Fruit fly (Drosophila melanogaster) whole organism, embryonic: ENCODE data around the gene CG4576.

ENCODE experiments used
- Bgb ChIP-seq: fragments of 200-800 bp; sonication (Bioruptor generic); IDR thresholded peaks from 2 replicates; pipeline ENCODE4 v1.3.6; 2022; ENCODE audit warnings: missing biosample characterization, missing genetic modification characterization; ENCODE audit not compliant: partially characterized antibody
- CG10366 ChIP-seq: fragments of 200-800 bp; sonication (Bioruptor generic); IDR thresholded peaks from 2 replicates; pipeline ENCODE4 v1.3.6; 2022; ENCODE audit warnings: missing biosample characterization, missing genetic modification characterization
- CG10462 ChIP-seq: fragments of 200-800 bp; sonication (Bioruptor generic); optimal IDR thresholded peaks from 2 replicates; lab custom pipeline; 2016; ENCODE audit warnings: missing biosample characterization, missing genetic modification characterization
- CG11093 ChIP-seq: fragments of 200-800 bp; sonication (Bioruptor generic); IDR thresholded peaks from 3 replicates; pipeline ENCODE4 v1.3.6; 2022; ENCODE audit warnings: missing biosample characterization, missing genetic modification characterization
- CG11723 ChIP-seq: fragments of 200-800 bp; sonication (Bioruptor generic); optimal IDR thresholded peaks from 2 replicates; lab custom pipeline; 2017; ENCODE audit warnings: missing biosample characterization, mild to moderate bottlenecking, missing genetic modification characterization
- CG13624 ChIP-seq: fragments of 200-800 bp; sonication (Bioruptor generic); optimal IDR thresholded peaks from 2 replicates; lab custom pipeline; 2016; ENCODE audit warnings: missing biosample characterization, missing genetic modification characterization
- CG14667 ChIP-seq: fragments of 200-800 bp; sonication (Bioruptor generic); IDR thresholded peaks from 2 replicates; pipeline ENCODE4 v1.3.6; 2022; ENCODE audit warnings: missing biosample characterization, missing genetic modification characterization
- CG1647 ChIP-seq: fragments of 200-800 bp; sonication (Bioruptor generic); optimal IDR thresholded peaks from 3 replicates; lab custom pipeline; 2016; ENCODE audit warnings: missing biosample characterization, missing genetic modification characterization
- CG17361 ChIP-seq: fragments of 200-800 bp; sonication (Bioruptor generic); IDR thresholded peaks from 3 replicates; pipeline ENCODE4 v1.3.6; 2022; ENCODE audit warnings: missing biosample characterization, missing genetic modification characterization
- CG30020 ChIP-seq: fragments of 200-800 bp; optimal IDR thresholded peaks from 2 replicates; lab custom pipeline; 2019; ENCODE audit warnings: missing biosample characterization, mild to moderate bottlenecking, missing genetic modification characterization, moderate library complexity
- CG34422 ChIP-seq: fragments of 200-800 bp; sonication (Bioruptor generic); IDR thresholded peaks from 3 replicates; pipeline ENCODE4 v1.3.6; 2022; ENCODE audit warnings: missing biosample characterization, missing genetic modification characterization
- CG4282 ChIP-seq: fragments of 200-800 bp; sonication (Bioruptor generic); optimal IDR thresholded peaks from 2 replicates; lab custom pipeline; 2016; ENCODE audit warnings: missing biosample characterization, missing genetic modification characterization
- CG8944 ChIP-seq: fragments of 200-800 bp; sonication (Bioruptor generic); optimal IDR thresholded peaks from 3 replicates; lab custom pipeline; 2016; ENCODE audit warnings: missing biosample characterization, missing genetic modification characterization
- CG9817 ChIP-seq: fragments of 200-800 bp; sonication (Bioruptor generic); optimal IDR thresholded peaks from 2 replicates; lab custom pipeline; 2018; ENCODE audit warnings: missing biosample characterization, mild to moderate bottlenecking, missing genetic modification characterization, moderate library complexity
- Dp ChIP-seq: fragments of 200-800 bp; sonication (Bioruptor generic); optimal IDR thresholded peaks from 2 replicates; lab custom pipeline; 2018; ENCODE audit warnings: missing biosample characterization, mild to moderate bottlenecking, missing genetic modification characterization, moderate library complexity
- Ets65A ChIP-seq: fragments of 200-800 bp; sonication (Bioruptor generic); peaks from one replicate; lab custom pipeline; 2016; ENCODE audit warnings: missing biosample characterization, missing genetic modification characterization
- HLH4C ChIP-seq: fragments of 200-800 bp; sonication (Bioruptor generic); IDR thresholded peaks from 3 replicates; pipeline ENCODE4 v1.3.6; 2022; ENCODE audit warnings: missing biosample characterization, missing genetic modification characterization; ENCODE audit not compliant: partially characterized antibody
- HLH54F ChIP-seq: fragments of 200-800 bp; sonication (Bioruptor generic); optimal IDR thresholded peaks from 3 replicates; lab custom pipeline; 2016; ENCODE audit warnings: missing biosample characterization, missing genetic modification characterization
- HmgD ChIP-seq: fragments of 200-800 bp; sonication (Bioruptor generic); optimal IDR thresholded peaks from 3 replicates; lab custom pipeline; 2016; ENCODE audit warnings: missing biosample characterization, missing genetic modification characterization
- Jarid2 ChIP-seq: fragments of 200-800 bp; sonication (Bioruptor generic); optimal IDR thresholded peaks from 3 replicates; lab custom pipeline; 2017; ENCODE audit warnings: mild to moderate bottlenecking, missing biosample characterization, missing genetic modification reagents, missing genetic modification characterization
- Mes4 ChIP-seq: fragments of 200-800 bp; sonication (Bioruptor generic); optimal IDR thresholded peaks from 2 replicates; lab custom pipeline; 2016; ENCODE audit warnings: missing biosample characterization, missing genetic modification characterization
- Rfx ChIP-seq: fragments of 200-800 bp; sonication (Bioruptor generic); IDR thresholded peaks from 2 replicates; pipeline ENCODE4 v1.3.6; 2022; ENCODE audit warnings: missing biosample characterization, missing genetic modification characterization
- Six4 ChIP-seq: fragments of 200-800 bp; sonication (Bioruptor generic); optimal IDR thresholded peaks from 2 replicates; lab custom pipeline; 2016; ENCODE audit warnings: missing biosample characterization, missing genetic modification characterization
- Sry-β ChIP-seq: fragments of 200-800 bp; sonication (Bioruptor generic); optimal IDR thresholded peaks from 2 replicates; lab custom pipeline; 2018; ENCODE audit warnings: missing biosample characterization, mild to moderate bottlenecking, missing genetic modification characterization, moderate library complexity
- bab2 ChIP-seq: fragments of 200-800 bp; sonication (Bioruptor generic); optimal IDR thresholded peaks from 2 replicates; lab custom pipeline; 2016; ENCODE audit warnings: missing biosample characterization, missing genetic modification characterization
- cad ChIP-seq: fragments of >200 bp; optimal IDR thresholded peaks from 2 replicates; lab custom pipeline; 2017; ENCODE audit warnings: missing biosample characterization, missing genetic modification characterization
- chinmo ChIP-seq: fragments of 200-800 bp; sonication (Bioruptor generic); IDR thresholded peaks from 4 replicates; pipeline ENCODE4 v1.3.6; 2022; ENCODE audit warnings: missing biosample characterization, missing genetic modification characterization; ENCODE audit not compliant: partially characterized antibody
- chn ChIP-seq: fragments of 200-800 bp; sonication (Bioruptor generic); optimal IDR thresholded peaks from 2 replicates; lab custom pipeline; 2016; ENCODE audit warnings: missing biosample characterization, missing genetic modification characterization
- corto ChIP-seq: fragments of 200-800 bp; sonication (Bioruptor generic); optimal IDR thresholded peaks from 2 replicates; lab custom pipeline; 2016; ENCODE audit warnings: missing biosample characterization, mild to moderate bottlenecking, missing genetic modification characterization, moderate library complexity
- dysf ChIP-seq: fragments of 200-800 bp; sonication (Bioruptor generic); IDR thresholded peaks from 3 replicates; pipeline ENCODE4 v1.3.6; 2022; ENCODE audit warnings: missing biosample characterization, missing genetic modification characterization
- eve ChIP-seq, 2 experiments: fragments of >200 bp; optimal IDR thresholded peaks; 2 replicates each; lab custom pipeline; 2017; ENCODE audit warnings: missing biosample characterization in 2 of 2, missing genetic modification characterization in 2 of 2
- eyg ChIP-seq: fragments of 200-800 bp; sonication (Bioruptor generic); optimal IDR thresholded peaks from 3 replicates; lab custom pipeline; 2016; ENCODE audit warnings: missing biosample characterization, missing genetic modification characterization
- gce ChIP-seq: fragments of 200-800 bp; sonication (Bioruptor generic); IDR thresholded peaks from 3 replicates; pipeline ENCODE4 v1.3.6; 2022; ENCODE audit warnings: missing biosample characterization, missing genetic modification characterization
- gsb-n ChIP-seq: fragments of 200-800 bp; sonication (Bioruptor generic); optimal IDR thresholded peaks from 3 replicates; lab custom pipeline; 2018; ENCODE audit warnings: missing biosample characterization, mild to moderate bottlenecking, missing genetic modification characterization
- hbn ChIP-seq: fragments of 200-800 bp; sonication (Bioruptor generic); IDR thresholded peaks from 2 replicates; pipeline ENCODE4 v1.3.6; 2022; ENCODE audit warnings: missing biosample characterization, missing genetic modification characterization; ENCODE audit not compliant: partially characterized antibody
- hth ChIP-seq: fragments of >200 bp; optimal IDR thresholded peaks from 2 replicates; lab custom pipeline; 2017; ENCODE audit warnings: inconsistent platforms
- insv ChIP-seq, 2 experiments: fragments of 200-800 bp; sonication (Bioruptor generic); optimal IDR thresholded peaks; 3 replicates each; lab custom pipeline; 2016 to 2018; ENCODE audit warnings: missing biosample characterization in 2 of 2, missing genetic modification characterization in 2 of 2
- lilli ChIP-seq: fragments of 200-800 bp; sonication (Bioruptor generic); optimal IDR thresholded peaks from 3 replicates; lab custom pipeline; 2016; ENCODE audit warnings: missing biosample characterization, missing genetic modification characterization
- maf-S ChIP-seq: fragments of 200-800 bp; sonication (Bioruptor generic); optimal IDR thresholded peaks from 2 replicates; lab custom pipeline; 2016; ENCODE audit warnings: missing biosample characterization, missing genetic modification characterization
- mirr ChIP-seq: fragments of 200-800 bp; sonication (Bioruptor generic); optimal IDR thresholded peaks from 3 replicates; lab custom pipeline; 2018; ENCODE audit warnings: missing biosample characterization, mild to moderate bottlenecking, missing genetic modification characterization
- nau ChIP-seq: fragments of 200-800 bp; sonication (Bioruptor generic); optimal IDR thresholded peaks from 3 replicates; lab custom pipeline; 2017; ENCODE audit warnings: missing biosample characterization, mild to moderate bottlenecking, missing genetic modification characterization, missing genetic modification reagents
- pb ChIP-seq: fragments of 200-800 bp; sonication (Bioruptor generic); optimal IDR thresholded peaks from 3 replicates; lab custom pipeline; 2016; ENCODE audit warnings: missing biosample characterization, missing genetic modification characterization
- peb ChIP-seq: fragments of 200-800 bp; sonication (Bioruptor generic); IDR thresholded peaks from 2 replicates; pipeline ENCODE4 v1.3.6; 2022; ENCODE audit warnings: missing biosample characterization, missing genetic modification characterization
- ranshi ChIP-seq: fragments of 200-800 bp; sonication (Bioruptor generic); IDR thresholded peaks from 2 replicates; pipeline ENCODE4 v1.3.6; 2022; ENCODE audit warnings: missing biosample characterization, missing genetic modification characterization
- rib ChIP-seq: fragments of 200-800 bp; sonication (Bioruptor generic); IDR thresholded peaks from 2 replicates; pipeline ENCODE4 v1.3.6; 2022; ENCODE audit warnings: missing biosample characterization, missing genetic modification characterization
- shn ChIP-seq: fragments of 200-800 bp; sonication (Bioruptor generic); optimal IDR thresholded peaks from 3 replicates; lab custom pipeline; 2016; ENCODE audit warnings: missing biosample characterization, missing genetic modification characterization
- sqz ChIP-seq: fragments of 200-800 bp; sonication (Bioruptor generic); optimal IDR thresholded peaks from 3 replicates; lab custom pipeline; 2018; ENCODE audit warnings: missing biosample characterization, mild to moderate bottlenecking, missing genetic modification characterization
- tap ChIP-seq: fragments of 200-800 bp; optimal IDR thresholded peaks from 3 replicates; lab custom pipeline; 2019; ENCODE audit warnings: missing biosample characterization, mild to moderate bottlenecking, missing genetic modification characterization, moderate library complexity
- tna ChIP-seq: fragments of 200-800 bp; sonication (Bioruptor generic); IDR thresholded peaks from 2 replicates; pipeline ENCODE4 v1.3.6; 2022; ENCODE audit warnings: missing biosample characterization, missing genetic modification characterization; ENCODE audit not compliant: partially characterized antibody
- unc-4 ChIP-seq: fragments of 200-800 bp; sonication (Bioruptor generic); IDR thresholded peaks from 2 replicates; pipeline ENCODE4 v1.3.6; 2022; ENCODE audit warnings: missing biosample characterization, missing genetic modification characterization; ENCODE audit not compliant: partially characterized antibody
- yki ChIP-seq: fragments of >200 bp; optimal IDR thresholded peaks from 3 replicates; lab custom pipeline; 2018
- zfh2 ChIP-seq: fragments of 200-800 bp; sonication (Bioruptor generic); optimal IDR thresholded peaks from 2 replicates; lab custom pipeline; 2016; ENCODE audit warnings: missing biosample characterization, missing genetic modification characterization

The CG4576 gene

DNA sequence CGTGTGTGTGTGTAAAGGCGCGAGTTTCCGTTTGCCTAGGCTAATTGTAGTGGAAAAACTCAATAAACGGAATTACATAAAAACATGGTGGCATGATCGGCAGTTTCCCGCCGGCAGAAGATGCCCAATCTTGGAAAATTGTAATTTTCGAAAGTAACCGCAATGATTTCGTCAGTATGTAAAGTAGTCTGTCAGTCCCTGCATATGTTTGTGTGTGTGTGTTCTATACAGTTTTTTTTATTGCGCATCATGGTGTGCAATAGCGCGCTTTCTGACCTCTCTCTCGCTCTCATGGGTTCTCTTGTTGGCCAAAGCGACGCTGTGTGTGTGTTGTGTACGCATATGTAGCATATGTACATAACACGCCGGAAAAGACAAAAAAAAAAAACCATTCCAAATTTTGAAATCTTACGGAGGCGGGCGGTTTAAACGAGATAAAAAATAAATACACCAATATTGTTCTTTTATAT is 31.3 kb upstream of the CG4576 start (continued):
- TF ChIP-seq Jarid2 (no peak), peb (GFP tag; lab: Robert Waterston, UW) (no peak), Bgb (GFP tag; lab: Robert Waterston, UW) (no peak), rib (0 out of 2 replicates have a peak, but pooled peaks have one; percentile 21), pb (GFP tag; lab: Kevin White, UChicago) (no peak), tna (GFP tag; lab: Robert Waterston, UW) (no peak), CG4282 (GFP tag; lab: Kevin White, UChicago) (peak; percentile 15), sqz (GFP tag; lab: Kevin White, UChicago) (peak; percentile 100), chinmo (peak; percentile 89; the same call in 3 of the 4 replicates), eyg (peak; percentile 22), zfh2 (GFP tag; lab: Kevin White, UChicago) (peak; percentile 11), Sry-β (GFP tag; lab: Kevin White, UChicago) (no peak), CG30020 (tag; lab: Kevin White, UChicago) (no peak), dysf (peak; percentile 28; the same call in 1 of the 3 replicates), mirr (GFP tag; lab: Kevin White, UChicago) (peak; percentile 65), bab2 (GFP tag; lab: Kevin White, UChicago) (no peak), nau (GFP tag; lab: Kevin White, UChicago) (peak; percentile 1), Mes4 (GFP tag; lab: Kevin White, UChicago) (peak; percentile 47), CG8944 (GFP tag; lab: Kevin White, UChicago) (no peak), ranshi (GFP tag; lab: Robert Waterston, UW) (peak; percentile 35; the same call in 1 of the 2 replicates), corto (GFP tag; lab: Kevin White, UChicago) (no peak), shn (GFP tag; lab: Kevin White, UChicago) (no peak), Six4 (no peak), hbn (no peak), CG11723 (GFP tag; lab: Kevin White, UChicago) (no peak), Rfx (GFP tag; lab: Robert Waterston, UW) (peak; percentile 68), HLH4C (GFP tag; lab: Robert Waterston, UW) (no peak), maf-S (GFP tag; lab: Kevin White, UChicago) (peak; percentile 32), CG1647 (GFP tag; lab: Kevin White, UChicago) (peak; percentile 28), HmgD (GFP tag; lab: Kevin White, UChicago) (peak; percentile 78), HLH54F (GFP tag; lab: Kevin White, UChicago) (peak; percentile 37), gsb-n (tag; lab: Kevin White, UChicago) (no peak), cad (GFP tag; lab: Kevin White, UChicago) (peak; percentile 76), lilli (GFP tag; lab: Kevin White, UChicago) (peak; percentile 16), Ets65A (GFP tag; lab: Kevin White, UChicago) (no peak), CG11093 (GFP tag; lab: Robert Waterston, UW) (0 out of 3 replicates have a peak, but pooled peaks have one; percentile 18), CG14667 (no peak), CG17361 (GFP tag; lab: Robert Waterston, UW) (no peak; the same call in 2 of the 3 replicates), eve (GFP tag; optimal IDR thresholded peaks at IDR 0.05; lab: Kevin White, UChicago) (no peak), chn (peak; percentile 6), Dp (GFP tag; lab: Kevin White, UChicago) (peak; percentile 29), gce (GFP tag; lab: Robert Waterston, UW) (0 out of 3 replicates have a peak, but pooled peaks have one; percentile 5), CG10462 (no peak), tap (no peak), unc-4 (no peak), yki (no peak), insv (GFP tag; optimal IDR thresholded peaks at IDR 0.05; lab: Kevin White, UChicago) (peak in 1 of 2 experiments; percentile 10), CG13624 (GFP tag; lab: Kevin White, UChicago) (peak; percentile 83), CG10366 (GFP tag; lab: Robert Waterston, UW) (no peak), hth (no peak), CG9817 (tag; lab: Kevin White, UChicago) (peak; percentile 30), CG34422 (GFP tag; lab: Robert Waterston, UW) (peak; percentile 87)
